Worm (Caenorhabditis elegans) whole organism, L4/young adult: Measurements from ENCODE around the gene acs-19.

ENCODE experiments used
- W03F9.2 ChIP-seq: fragments of 150-350 bp; optimal IDR thresholded peaks from 2 replicates; lab custom pipeline; 2014; ENCODE audit warnings: missing biosample characterization, missing genetic modification characterization
- dao-5 ChIP-seq: sonication (generic microtip); optimal IDR thresholded peaks from 2 replicates; lab custom pipeline; 2016; ENCODE audit warnings: missing genotype, missing genetic modification characterization, moderate library complexity, missing compliant biosample characterization
- him-1 ChIP-seq: sonication (generic microtip); optimal IDR thresholded peaks from 2 replicates; lab custom pipeline; 2016; ENCODE audit warnings: missing genotype, missing genetic modification reagents, missing genetic modification characterization, missing compliant biosample characterization

- TF ChIP-seq him-1 (tag; lab: Kevin White, UChicago) = no peak
- no peak for TF ChIP-seq dao-5 (tag; lab: Kevin White, UChicago)
- no peak for TF ChIP-seq W03F9.2 (tag; lab: Kevin White, UChicago)
Observed at ce11 chrIII:3901542-3901941, 37.3 kb downstream of the acs-19 start, which contains the start of gene tir-1.
